Fruit fly (Drosophila melanogaster) whole organism, embryonic: ENCODE data around the gene CG43339.

Experiments
- Abd-B ChIP-seq: fragments of 200-800 bp; sonication (Bioruptor generic); optimal IDR thresholded peaks from 2 replicates; lab custom pipeline; 2018; ENCODE audit warnings: missing biosample characterization, mild to moderate bottlenecking, missing genetic modification characterization, moderate library complexity
- B-H2 ChIP-seq: fragments of 200-800 bp; sonication (Bioruptor generic); optimal IDR thresholded peaks from 2 replicates; lab custom pipeline; 2018; ENCODE audit warnings: missing biosample characterization, mild to moderate bottlenecking, missing genetic modification characterization
- CG10209 ChIP-seq: fragments of 200-800 bp; sonication (Bioruptor generic); optimal IDR thresholded peaks from 3 replicates; lab custom pipeline; 2017; ENCODE audit warnings: missing biosample characterization, mild to moderate bottlenecking, missing genetic modification characterization, missing genetic modification reagents
- CG10274 ChIP-seq: fragments of 200-800 bp; sonication (Bioruptor generic); optimal IDR thresholded peaks from 3 replicates; lab custom pipeline; 2017; ENCODE audit warnings: missing biosample characterization, mild to moderate bottlenecking, missing genetic modification characterization
- CG15479 ChIP-seq: fragments of 200-800 bp; sonication (Bioruptor generic); optimal IDR thresholded peaks from 3 replicates; lab custom pipeline; 2019; ENCODE audit warnings: missing biosample characterization, mild to moderate bottlenecking, missing genetic modification characterization, moderate library complexity
- CG15514 ChIP-seq: fragments of 200-800 bp; sonication (Bioruptor generic); optimal IDR thresholded peaks from 3 replicates; lab custom pipeline; 2017; ENCODE audit warnings: missing biosample characterization, missing genetic modification characterization, mild to moderate bottlenecking, moderate library complexity, missing genetic modification reagents
- CG1602 ChIP-seq: fragments of 200-800 bp; sonication (Bioruptor generic); optimal IDR thresholded peaks from 3 replicates; lab custom pipeline; 2016; ENCODE audit warnings: missing biosample characterization, missing genetic modification characterization
- CG17361 ChIP-seq: fragments of 200-800 bp; sonication (Bioruptor generic); IDR thresholded peaks from 3 replicates; pipeline ENCODE4 v1.3.6; 2022; ENCODE audit warnings: missing biosample characterization, missing genetic modification characterization
- CG2202 ChIP-seq: fragments of 200-800 bp; sonication (Bioruptor generic); optimal IDR thresholded peaks from 2 replicates; lab custom pipeline; 2018; ENCODE audit warnings: missing biosample characterization, mild to moderate bottlenecking, missing genetic modification characterization
- CG2678 ChIP-seq: fragments of 200-800 bp; sonication (Bioruptor generic); optimal IDR thresholded peaks from 3 replicates; lab custom pipeline; 2019; ENCODE audit warnings: missing biosample characterization, mild to moderate bottlenecking, missing genetic modification characterization, moderate library complexity
- CG4404 ChIP-seq: fragments of 200-800 bp; sonication (Bioruptor generic); IDR thresholded peaks from 2 replicates; pipeline ENCODE4 v1.3.6; 2022; ENCODE audit warnings: missing biosample characterization, missing genetic modification characterization
- CG4424 ChIP-seq: fragments of 200-800 bp; sonication (Bioruptor generic); optimal IDR thresholded peaks from 3 replicates; lab custom pipeline; 2016; ENCODE audit warnings: missing biosample characterization, missing genetic modification characterization
- CG7745 ChIP-seq: fragments of 200-800 bp; sonication (Bioruptor generic); optimal IDR thresholded peaks from 2 replicates; lab custom pipeline; 2018; ENCODE audit warnings: missing biosample characterization, mild to moderate bottlenecking, missing genetic modification characterization, moderate library complexity
- CG8089 ChIP-seq: fragments of 200-800 bp; sonication (Bioruptor generic); optimal IDR thresholded peaks from 3 replicates; lab custom pipeline; 2016; ENCODE audit warnings: missing biosample characterization, missing genetic modification characterization
- CG8944 ChIP-seq: fragments of 200-800 bp; sonication (Bioruptor generic); optimal IDR thresholded peaks from 3 replicates; lab custom pipeline; 2016; ENCODE audit warnings: missing biosample characterization, missing genetic modification characterization
- CoRest ChIP-seq: fragments of 200-800 bp; sonication (Bioruptor generic); optimal IDR thresholded peaks from 3 replicates; lab custom pipeline; 2018; ENCODE audit warnings: missing biosample characterization, mild to moderate bottlenecking, missing genetic modification characterization, moderate library complexity
- D19B ChIP-seq: fragments of 200-800 bp; sonication (Bioruptor generic); optimal IDR thresholded peaks from 2 replicates; lab custom pipeline; 2017; ENCODE audit warnings: missing biosample characterization, mild to moderate bottlenecking, missing genetic modification characterization
- Dip3 ChIP-seq: fragments of 200-800 bp; sonication (Bioruptor generic); optimal IDR thresholded peaks from 3 replicates; lab custom pipeline; 2016; ENCODE audit warnings: missing biosample characterization, missing genetic modification characterization
- H15 ChIP-seq: fragments of 200-800 bp; sonication (Bioruptor generic); IDR thresholded peaks from 3 replicates; pipeline ENCODE4 v1.3.6; 2022; ENCODE audit warnings: missing biosample characterization, missing genetic modification characterization
- Hmx ChIP-seq: fragments of 200-800 bp; sonication (Bioruptor generic); optimal IDR thresholded peaks from 2 replicates; lab custom pipeline; 2016; ENCODE audit warnings: missing biosample characterization, missing genetic modification characterization
- Hr51 ChIP-seq, 2 experiments: fragments of 200-800 bp; sonication (Bioruptor generic); optimal IDR thresholded peaks; 2 replicates in 1 of 2; 3 replicates in 1 of 2; lab custom pipeline; 2016 to 2018; ENCODE audit warnings: missing biosample characterization in 2 of 2, missing genetic modification characterization in 2 of 2, mild to moderate bottlenecking in 1 of 2, moderate library complexity in 1 of 2
- Hr78 ChIP-seq, 2 experiments: fragments of 200-800 bp in 1 of 2; fragments of >200 bp in 1 of 2; sonication (Bioruptor generic) in 1 of 2; optimal IDR thresholded peaks; 2 replicates each; lab custom pipeline; 2017 to 2019; ENCODE audit warnings: missing biosample characterization in 2 of 2, missing genetic modification characterization in 2 of 2, mild to moderate bottlenecking in 1 of 2, moderate library complexity in 1 of 2
- Kr ChIP-seq: fragments of 200-800 bp; sonication (Bioruptor generic); optimal IDR thresholded peaks from 2 replicates; lab custom pipeline; 2017; ENCODE audit warnings: missing biosample characterization, mild to moderate bottlenecking, missing genetic modification characterization
- Side ChIP-seq: fragments of 200-800 bp; sonication (Bioruptor generic); optimal IDR thresholded peaks from 2 replicates; lab custom pipeline; 2016; ENCODE audit warnings: missing biosample characterization, missing genetic modification characterization
- Six4 ChIP-seq: fragments of 200-800 bp; sonication (Bioruptor generic); optimal IDR thresholded peaks from 2 replicates; lab custom pipeline; 2016; ENCODE audit warnings: missing biosample characterization, missing genetic modification characterization
- Sry-δ ChIP-seq: fragments of 200-800 bp; sonication (Bioruptor generic); optimal IDR thresholded peaks from 2 replicates; lab custom pipeline; 2016; ENCODE audit warnings: missing biosample characterization, missing genetic modification characterization
- Ssrp ChIP-seq: fragments of 200-800 bp; sonication (Bioruptor generic); optimal IDR thresholded peaks from 2 replicates; lab custom pipeline; 2018; ENCODE audit warnings: missing biosample characterization, mild to moderate bottlenecking, missing genetic modification characterization, moderate library complexity
- Stat92E ChIP-seq, 3 experiments: fragments of >200 bp in 2 of 3; fragments of 200-800 bp in 1 of 3; sonication (Bioruptor generic) in 1 of 3; optimal IDR thresholded peaks; 2 replicates each; lab custom pipeline; 2017 to 2019; ENCODE audit warnings: missing biosample characterization in 3 of 3, missing genetic modification characterization in 3 of 3, mild to moderate bottlenecking in 1 of 3, moderate library complexity in 1 of 3
- TFAM ChIP-seq: fragments of 200-800 bp; sonication (Bioruptor generic); optimal IDR thresholded peaks from 2 replicates; lab custom pipeline; 2017; ENCODE audit warnings: missing biosample characterization, missing genetic modification characterization, inconsistent platforms
- Taf1 ChIP-seq: fragments of 200-800 bp; sonication (Bioruptor generic); IDR thresholded peaks from 2 replicates; pipeline ENCODE4 v1.3.6; 2022; ENCODE audit warnings: missing biosample characterization, missing genetic modification characterization
- Vsx1 ChIP-seq: fragments of 200-800 bp; sonication (Bioruptor generic); optimal IDR thresholded peaks from 2 replicates; lab custom pipeline; 2017; ENCODE audit warnings: missing biosample characterization, mild to moderate bottlenecking, missing genetic modification characterization, missing genetic modification reagents
- ac ChIP-seq: fragments of 200-800 bp; sonication (Bioruptor generic); optimal IDR thresholded peaks from 3 replicates; lab custom pipeline; 2017; ENCODE audit warnings: missing biosample characterization, mild to moderate bottlenecking, missing genetic modification characterization
- aop ChIP-seq: fragments of 200-800 bp; sonication (Bioruptor generic); IDR thresholded peaks from 2 replicates; pipeline ENCODE4 v1.3.6; 2022; ENCODE audit warnings: missing biosample characterization, missing genetic modification characterization
- cad ChIP-seq: fragments of >200 bp; optimal IDR thresholded peaks from 2 replicates; lab custom pipeline; 2017; ENCODE audit warnings: missing biosample characterization, missing genetic modification characterization
- chm ChIP-seq: fragments of 200-800 bp; sonication (Bioruptor generic); IDR thresholded peaks from 2 replicates; pipeline ENCODE4 v1.3.6; 2022; ENCODE audit warnings: missing biosample characterization, missing genetic modification characterization
- cwo ChIP-seq: fragments of 200-800 bp; sonication (Bioruptor generic); optimal IDR thresholded peaks from 3 replicates; lab custom pipeline; 2017; ENCODE audit warnings: missing biosample characterization, missing genetic modification characterization, mild to moderate bottlenecking, moderate library complexity, missing genetic modification reagents
- da ChIP-seq: fragments of 200-800 bp; sonication (Bioruptor generic); optimal IDR thresholded peaks from 2 replicates; lab custom pipeline; 2016; ENCODE audit warnings: missing biosample characterization, missing genetic modification characterization
- dimm ChIP-seq: fragments of 200-800 bp; sonication (Bioruptor generic); IDR thresholded peaks from 2 replicates; pipeline ENCODE4 v1.3.6; 2022; ENCODE audit warnings: missing biosample characterization, missing genetic modification characterization
- ems ChIP-seq: fragments of 200-800 bp; sonication (Bioruptor generic); optimal IDR thresholded peaks from 3 replicates; lab custom pipeline; 2016; ENCODE audit warnings: missing biosample characterization, missing genetic modification characterization
- en ChIP-seq: fragments of 200-800 bp; sonication (Bioruptor generic); optimal IDR thresholded peaks from 2 replicates; lab custom pipeline; 2016; ENCODE audit warnings: missing biosample characterization, missing genetic modification characterization
- eve ChIP-seq, 2 experiments: fragments of >200 bp; optimal IDR thresholded peaks; 2 replicates each; lab custom pipeline; 2017; ENCODE audit warnings: missing biosample characterization in 2 of 2, missing genetic modification characterization in 2 of 2
- exex ChIP-seq: fragments of 200-800 bp; sonication (Bioruptor generic); optimal IDR thresholded peaks from 4 replicates; lab custom pipeline; 2018; ENCODE audit warnings: missing biosample characterization, mild to moderate bottlenecking, missing genetic modification characterization, moderate library complexity
- fu2 ChIP-seq: fragments of 200-800 bp; sonication (Bioruptor generic); optimal IDR thresholded peaks from 2 replicates; lab custom pipeline; 2016; ENCODE audit warnings: missing biosample characterization, missing genetic modification characterization
- gcm ChIP-seq: fragments of 200-800 bp; sonication (Bioruptor generic); optimal IDR thresholded peaks from 2 replicates; lab custom pipeline; 2019; ENCODE audit warnings: missing biosample characterization, mild to moderate bottlenecking, missing genetic modification characterization, moderate library complexity
- grau ChIP-seq: fragments of 200-800 bp; optimal IDR thresholded peaks from 3 replicates; lab custom pipeline; 2019; ENCODE audit warnings: missing biosample characterization, mild to moderate bottlenecking, missing genetic modification characterization, moderate library complexity
- h ChIP-seq: fragments of >200 bp; optimal IDR thresholded peaks from 2 replicates; lab custom pipeline; 2017
- mld ChIP-seq: fragments of 200-800 bp; sonication (Bioruptor generic); IDR thresholded peaks from 3 replicates; pipeline ENCODE4 v1.3.6; 2022; ENCODE audit warnings: missing biosample characterization, missing genetic modification characterization; ENCODE audit not compliant: partially characterized antibody
- nerfin-1 ChIP-seq: fragments of 200-800 bp; sonication (Bioruptor generic); optimal IDR thresholded peaks from 3 replicates; lab custom pipeline; 2019; ENCODE audit warnings: missing biosample characterization, mild to moderate bottlenecking, missing genetic modification characterization, moderate library complexity
- pros ChIP-seq: fragments of 200-800 bp; sonication (Bioruptor generic); optimal IDR thresholded peaks from 3 replicates; lab custom pipeline; 2019; ENCODE audit warnings: missing biosample characterization, mild to moderate bottlenecking, missing genetic modification characterization, moderate library complexity
- sim ChIP-seq: fragments of 200-800 bp; sonication (Bioruptor generic); IDR thresholded peaks from 2 replicates; pipeline ENCODE4 v1.3.6; 2022; ENCODE audit warnings: missing biosample characterization, missing genetic modification characterization
- tin ChIP-seq: fragments of 200-800 bp; sonication (Bioruptor generic); optimal IDR thresholded peaks from 3 replicates; lab custom pipeline; 2016; ENCODE audit warnings: missing biosample characterization, missing genetic modification characterization

Gene CG43339

DNA sequence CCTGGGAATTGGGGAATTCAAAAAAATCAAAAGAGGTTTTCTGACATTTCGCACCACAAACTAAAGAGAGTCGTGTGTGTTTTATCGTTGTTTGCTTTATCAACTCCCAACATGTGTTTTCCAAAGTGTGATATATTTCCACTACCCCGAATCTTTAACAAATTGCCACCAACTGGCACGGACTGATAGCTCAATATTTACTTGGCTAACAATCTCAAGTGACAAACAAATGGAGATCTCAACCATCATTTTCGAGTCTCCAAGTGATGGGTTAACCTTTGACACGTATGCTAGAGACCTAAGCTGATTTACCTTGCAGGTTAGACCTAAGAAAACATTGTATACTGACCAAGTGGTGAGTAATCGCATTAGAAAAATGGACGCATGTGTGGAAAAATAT, 47.6 kb downstream of the CG43339 start (continued):
- TF ChIP-seq Ssrp (tag; lab: Kevin White, UChicago): no peak
- no peak for TF ChIP-seq CG10274 (GFP tag; lab: Kevin White, UChicago)
- TF ChIP-seq D19B (GFP tag; lab: Kevin White, UChicago): no peak
- no peak for TF ChIP-seq Six4 (GFP tag; lab: Kevin White, UChicago)
- TF ChIP-seq Abd-B (GFP tag; lab: Kevin White, UChicago): no peak
- no peak for TF ChIP-seq TFAM (GFP tag; lab: Kevin White, UChicago)
- TF ChIP-seq CG17361 (GFP tag; lab: Robert Waterston, UW): no peak
- no peak for TF ChIP-seq CG8089 (GFP tag; lab: Kevin White, UChicago)
- TF ChIP-seq CG8944 (GFP tag; lab: Kevin White, UChicago): no peak
- TF ChIP-seq grau (tag; lab: Kevin White, UChicago): no peak
- TF ChIP-seq pros (GFP tag; lab: Kevin White, UChicago): peak; percentile 21
- no peak for TF ChIP-seq h (lab: Kevin White, UChicago)
- TF ChIP-seq CoRest (tag; lab: Kevin White, UChicago): no peak
- no peak for TF ChIP-seq B-H2 (GFP tag; lab: Kevin White, UChicago)
- no peak for TF ChIP-seq dimm (GFP tag; lab: Robert Waterston, UW)
- no peak for TF ChIP-seq Sry-δ (GFP tag; lab: Kevin White, UChicago)
- TF ChIP-seq Taf1: no peak
- TF ChIP-seq Kr (GFP tag; lab: Kevin White, UChicago): peak; percentile 41
- peak; percentile 23 for TF ChIP-seq CG15514 (GFP tag; lab: Kevin White, UChicago)
- TF ChIP-seq CG2202 (tag; lab: Kevin White, UChicago): peak; percentile 55
- no peak for TF ChIP-seq Stat92E (GFP tag; optimal IDR thresholded peaks at IDR 0.05; lab: Kevin White, UChicago)
- peak; percentile 14 for TF ChIP-seq Side (GFP tag; lab: Kevin White, UChicago)
- TF ChIP-seq CG4424 (GFP tag; lab: Kevin White, UChicago): no peak
- peak; percentile 9 for TF ChIP-seq CG2678 (tag; lab: Kevin White, UChicago)
- no peak for TF ChIP-seq Vsx1 (GFP tag; lab: Kevin White, UChicago)
- TF ChIP-seq cad: no peak
- TF ChIP-seq eve (GFP tag; optimal IDR thresholded peaks at IDR 0.05; lab: Kevin White, UChicago): peak in 1 of 2 experiments; percentile 32
- TF ChIP-seq CG1602 (GFP tag; lab: Kevin White, UChicago): no peak
- TF ChIP-seq da (GFP tag; lab: Kevin White, UChicago): no peak
- peak; percentile 52 for TF ChIP-seq CG15479
- TF ChIP-seq fu2 (GFP tag; lab: Kevin White, UChicago): no peak
- TF ChIP-seq mld (GFP tag; lab: Robert Waterston, UW): no peak
- peak; percentile 54 for TF ChIP-seq ac (GFP tag; lab: Kevin White, UChicago)
- TF ChIP-seq Hr51 (GFP tag; optimal IDR thresholded peaks at IDR 0.05; lab: Kevin White, UChicago): no peak
- no peak for TF ChIP-seq en (GFP tag; lab: Kevin White, UChicago)
- TF ChIP-seq gcm (GFP tag; lab: Kevin White, UChicago): peak; percentile 6
- TF ChIP-seq Hr78 (GFP tag; optimal IDR thresholded peaks at IDR 0.05; lab: Kevin White, UChicago): peak in 1 of 2 experiments; percentile 87
- TF ChIP-seq CG7745 (tag; lab: Kevin White, UChicago): no peak
- TF ChIP-seq aop (GFP tag; lab: Robert Waterston, UW): no peak
- TF ChIP-seq ems (GFP tag; lab: Kevin White, UChicago): no peak
- peak; percentile 32; the same call in 1 of the 2 replicates for TF ChIP-seq sim (GFP tag; lab: Robert Waterston, UW)
- no peak for TF ChIP-seq tin (GFP tag; lab: Kevin White, UChicago)
- no peak for TF ChIP-seq chm
- TF ChIP-seq H15 (GFP tag; lab: Robert Waterston, UW): no peak
- TF ChIP-seq CG4404 (GFP tag; lab: Robert Waterston, UW): no peak
- TF ChIP-seq Hmx: no peak
- peak; percentile 25 for TF ChIP-seq cwo (GFP tag; lab: Kevin White, UChicago)
- no peak for TF ChIP-seq Dip3 (GFP tag; lab: Kevin White, UChicago)
- peak; percentile 27 for TF ChIP-seq CG10209 (GFP tag; lab: Kevin White, UChicago)
- TF ChIP-seq nerfin-1: no peak
- no peak for TF ChIP-seq exex (tag; lab: Kevin White, UChicago)
